Fruit fly (Drosophila melanogaster) whole organism, wandering third instar larva: ENCODE measurements around the gene CG3473.

Experiments
- CrebA ChIP-seq: fragments of 200-800 bp; sonication (Bioruptor generic); optimal IDR thresholded peaks from 2 replicates; lab custom pipeline; 2016; ENCODE audit warnings: missing biosample characterization, mild to moderate bottlenecking, missing genetic modification characterization, borderline replicate concordance
- psq ChIP-seq: fragments of 200-800 bp; sonication (Bioruptor generic); optimal IDR thresholded peaks from 3 replicates; lab custom pipeline; 2017; ENCODE audit warnings: missing biosample characterization, mild to moderate bottlenecking, missing genetic modification characterization, moderate library complexity
- usp ChIP-seq: fragments of >200 bp; optimal IDR thresholded peaks from 2 replicates; lab custom pipeline; 2017; ENCODE audit warnings: missing biosample characterization, missing genetic modification characterization

DNA sequence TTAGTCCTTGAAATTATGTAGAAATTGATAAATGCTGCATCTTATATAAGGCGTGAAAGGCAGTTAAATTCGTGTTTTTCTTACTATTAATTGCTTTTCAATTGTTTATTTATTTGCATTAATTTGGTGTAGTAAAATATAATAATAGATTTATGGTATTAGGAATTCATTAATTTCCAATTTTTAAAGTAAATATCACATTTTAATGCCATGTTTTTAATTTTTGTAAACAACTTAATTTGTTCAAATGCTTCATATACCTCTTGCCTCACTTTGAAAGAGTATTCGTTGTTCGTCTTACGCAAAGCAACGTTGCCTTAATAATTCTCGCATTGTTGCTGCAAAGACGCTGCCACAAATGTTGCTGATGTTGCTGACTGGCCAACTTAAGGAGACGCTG lies 5.8 kb upstream of the CG3473 start:
- TF ChIP-seq psq, result no peak
- TF ChIP-seq CrebA, result no peak
- TF ChIP-seq usp (GFP tag; lab: Kevin White, UChicago), result no peak
